Worm (Caenorhabditis elegans) whole organism, late embryonic: ENCODE data around the gene clec-38.

Source experiments
- dmd-4 ChIP-seq: sonication (generic microtip); optimal IDR thresholded peaks from 2 replicates; lab custom pipeline; 2016; ENCODE audit warnings: borderline replicate concordance, missing genetic modification characterization, missing compliant biosample characterization
- elt-2 ChIP-seq: sonication (generic microtip); optimal IDR thresholded peaks from 2 replicates; lab custom pipeline; 2016; ENCODE audit warnings: missing genetic modification reagents, missing genetic modification characterization, missing compliant biosample characterization
- elt-4 ChIP-seq: sonication (generic microtip); optimal IDR thresholded peaks from 2 replicates; lab custom pipeline; 2016; ENCODE audit warnings: missing genetic modification characterization, missing compliant biosample characterization
- hlh-15 ChIP-seq: sonication (generic microtip); optimal IDR thresholded peaks from 2 replicates; lab custom pipeline; 2016; ENCODE audit warnings: missing genetic modification characterization, missing compliant biosample characterization
- hlh-30 ChIP-seq: sonication (generic microtip); optimal IDR thresholded peaks from 2 replicates; lab custom pipeline; 2017; ENCODE audit warnings: antibody characterized with exemption, missing genetic modification characterization, missing compliant biosample characterization; ENCODE audit not compliant: insufficient read depth
- npax-4 ChIP-seq: sonication (generic microtip); optimal IDR thresholded peaks from 2 replicates; lab custom pipeline; 2016; ENCODE audit warnings: missing genetic modification characterization, missing compliant biosample characterization
- syd-9 ChIP-seq: sonication (generic microtip); optimal IDR thresholded peaks from 2 replicates; lab custom pipeline; 2016; ENCODE audit warnings: mild to moderate bottlenecking, missing genetic modification characterization, moderate library complexity, missing compliant biosample characterization
- unc-86 ChIP-seq: sonication (generic microtip); optimal IDR thresholded peaks from 2 replicates; lab custom pipeline; 2016; ENCODE audit warnings: missing genetic modification characterization, missing compliant biosample characterization

ce11 chrV:16695499-16695898, 39.9 kb downstream of the clec-38 start:
- no peak for TF ChIP-seq syd-9
- TF ChIP-seq elt-4 (tag; lab: Kevin White, UChicago) = no peak
- TF ChIP-seq dmd-4 (tag; lab: Kevin White, UChicago) = no peak
- no peak for TF ChIP-seq hlh-15 (tag; lab: Kevin White, UChicago)
- no peak for TF ChIP-seq npax-4 (tag; lab: Kevin White, UChicago)
- TF ChIP-seq elt-2 = no peak
- TF ChIP-seq hlh-30 = no peak
- TF ChIP-seq unc-86 = no peak
